Fruit fly (Drosophila melanogaster) whole organism, prepupa: ENCODE data around the gene MED15.

Experiments used
- Blimp-1 ChIP-seq: fragments of 200-800 bp; sonication (Bioruptor generic); optimal IDR thresholded peaks from 3 replicates; lab custom pipeline; 2017; ENCODE audit warnings: missing biosample characterization, missing genetic modification characterization, mild to moderate bottlenecking, moderate library complexity, missing genetic modification reagents
- CG3919 ChIP-seq: fragments of 200-800 bp; sonication (Bioruptor generic); optimal IDR thresholded peaks from 3 replicates; lab custom pipeline; 2016; ENCODE audit warnings: missing biosample characterization, missing genetic modification characterization
- Ets21C ChIP-seq: fragments of 200-800 bp; sonication (Bioruptor generic); optimal IDR thresholded peaks from 3 replicates; lab custom pipeline; 2016; ENCODE audit warnings: missing biosample characterization, missing genetic modification characterization
- Gug ChIP-seq: fragments of 200-800 bp; sonication (Bioruptor generic); IDR thresholded peaks from 2 replicates; pipeline ENCODE4 v1.3.6; 2022; ENCODE audit warnings: missing biosample characterization, missing genetic modification characterization
- Lpt ChIP-seq: fragments of 200-800 bp; sonication (Bioruptor generic); optimal IDR thresholded peaks from 3 replicates; lab custom pipeline; 2016; ENCODE audit warnings: missing biosample characterization, missing genetic modification characterization
- Met ChIP-seq: fragments of 200-800 bp; sonication (Bioruptor generic); optimal IDR thresholded peaks from 3 replicates; lab custom pipeline; 2016; ENCODE audit warnings: missing biosample characterization, missing genetic modification characterization
- Sox102F ChIP-seq: fragments of 200-800 bp; sonication (Bioruptor generic); optimal IDR thresholded peaks from 2 replicates; lab custom pipeline; 2016; ENCODE audit warnings: missing biosample characterization, mild to moderate bottlenecking, missing genetic modification characterization
- fd59A ChIP-seq: fragments of 200-800 bp; sonication (Bioruptor generic); optimal IDR thresholded peaks from 2 replicates; lab custom pipeline; 2017; ENCODE audit warnings: missing biosample characterization, mild to moderate bottlenecking, missing genetic modification characterization, missing genetic modification reagents
- fkh ChIP-seq: fragments of 200-800 bp; sonication (Bioruptor generic); optimal IDR thresholded peaks from 3 replicates; lab custom pipeline; 2017; ENCODE audit warnings: missing biosample characterization, mild to moderate bottlenecking, missing genetic modification characterization, moderate library complexity
- lz ChIP-seq: fragments of 200-800 bp; sonication (Bioruptor generic); optimal IDR thresholded peaks from 3 replicates; lab custom pipeline; 2016; ENCODE audit warnings: missing biosample characterization, missing genetic modification characterization
- vri ChIP-seq: fragments of 200-800 bp; sonication (Bioruptor generic); optimal IDR thresholded peaks from 3 replicates; lab custom pipeline; 2016; ENCODE audit warnings: missing biosample characterization, mild to moderate bottlenecking, missing genetic modification characterization

- TF ChIP-seq Lpt (GFP tag; lab: Kevin White, UChicago) (no peak), lz (GFP tag; lab: Kevin White, UChicago) (no peak), Met (GFP tag; lab: Kevin White, UChicago) (no peak), Blimp-1 (GFP tag; lab: Kevin White, UChicago) (no peak), Sox102F (GFP tag; lab: Kevin White, UChicago) (no peak), fkh (GFP tag; lab: Kevin White, UChicago) (no peak), Gug (GFP tag; lab: Robert Waterston, UW) (no peak), fd59A (no peak), vri (GFP tag; lab: Kevin White, UChicago) (no peak), Ets21C (GFP tag; lab: Kevin White, UChicago) (no peak), CG3919 (no peak)
Measured at dm6 chr2L:481400-481756, 8.6 kb downstream of the MED15 start.
